Worm (Caenorhabditis elegans) whole organism, L3 larva: ENCODE data around the gene F52C9.5.

Experiments
- R02D3.7 ChIP-seq: fragments of 150-350 bp; optimal IDR thresholded peaks from 2 replicates; lab custom pipeline; 2014; ENCODE audit warnings: missing biosample characterization, missing genetic modification characterization
- ZK546.5 ChIP-seq: sonication (generic microtip); optimal IDR thresholded peaks from 2 replicates; lab custom pipeline; 2017; ENCODE audit warnings: missing biosample characterization, missing genetic modification characterization
- ama-1 ChIP-seq: fragments of 150-350 bp; optimal IDR thresholded peaks from 2 replicates; lab custom pipeline; 2018
- ceh-16 ChIP-seq: sonication (generic microtip); optimal IDR thresholded peaks from 2 replicates; lab custom pipeline; 2017; ENCODE audit warnings: missing biosample characterization, missing genetic modification characterization
- ceh-28 ChIP-seq: fragments of 150-350 bp; optimal IDR thresholded peaks from 2 replicates; lab custom pipeline; 2014; ENCODE audit warnings: missing biosample characterization, missing genetic modification reagents, missing genetic modification characterization
- ceh-9 ChIP-seq: sonication (generic microtip); optimal IDR thresholded peaks from 2 replicates; lab custom pipeline; 2018; ENCODE audit warnings: missing biosample characterization, missing genetic modification characterization
- egl-27 ChIP-seq: sonication (generic microtip); optimal IDR thresholded peaks from 4 replicates; lab custom pipeline; 2017; ENCODE audit warnings: missing biosample characterization, missing genetic modification reagents, missing genetic modification characterization
- egl-5 ChIP-seq: fragments of 150-350 bp; optimal IDR thresholded peaks from 2 replicates; lab custom pipeline; 2017; ENCODE audit warnings: missing biosample characterization, missing genetic modification reagents, missing genetic modification characterization, inconsistent platforms
- elt-1 ChIP-seq: fragments of 150-350 bp; optimal IDR thresholded peaks from 2 replicates; lab custom pipeline; 2014; ENCODE audit warnings: missing biosample characterization, missing genetic modification characterization
- elt-2 ChIP-seq: sonication (generic microtip); optimal IDR thresholded peaks from 2 replicates; lab custom pipeline; 2016; ENCODE audit warnings: missing genetic modification reagents, mild to moderate bottlenecking, missing genetic modification characterization, missing compliant biosample characterization
- elt-3 ChIP-seq, 3 experiments: fragments of 150-350 bp in 1 of 3; sonication (generic microtip) in 2 of 3; optimal IDR thresholded peaks; 2 replicates in 2 of 3; 4 replicates in 1 of 3; lab custom pipeline; 2014 to 2017; ENCODE audit warnings: missing biosample characterization in 3 of 3, missing genetic modification characterization in 3 of 3
- eor-1 ChIP-seq, 2 experiments: fragments of 150-350 bp; optimal IDR thresholded peaks; 2 replicates each; lab custom pipeline; 2014 to 2018; ENCODE audit warnings: missing biosample characterization in 2 of 2, missing genetic modification characterization in 2 of 2
- fkh-2 ChIP-seq: fragments of 150-350 bp; optimal IDR thresholded peaks from 2 replicates; lab custom pipeline; 2014; ENCODE audit warnings: missing biosample characterization, missing genetic modification reagents, missing genetic modification characterization
- fos-1 ChIP-seq: fragments of 150-350 bp; optimal IDR thresholded peaks from 2 replicates; lab custom pipeline; 2014; ENCODE audit warnings: missing biosample characterization, missing genetic modification characterization
- hmg-11 ChIP-seq: sonication (generic microtip); optimal IDR thresholded peaks from 2 replicates; lab custom pipeline; 2016; ENCODE audit warnings: missing genetic modification characterization, missing compliant biosample characterization
- jun-1 ChIP-seq: fragments of 150-350 bp; optimal IDR thresholded peaks from 2 replicates; lab custom pipeline; 2014; ENCODE audit warnings: missing biosample characterization, missing genetic modification reagents, missing genetic modification characterization
- lin-15B ChIP-seq: fragments of 150-350 bp; optimal IDR thresholded peaks from 2 replicates; lab custom pipeline; 2014; ENCODE audit warnings: missing biosample characterization, missing genetic modification characterization
- lin-39 ChIP-seq: fragments of 150-350 bp; optimal IDR thresholded peaks from 2 replicates; lab custom pipeline; 2018; ENCODE audit warnings: missing biosample characterization, missing genetic modification reagents, missing genetic modification characterization
- lsy-12 ChIP-seq: sonication (generic microtip); optimal IDR thresholded peaks from 2 replicates; lab custom pipeline; 2016; ENCODE audit warnings: mild to moderate bottlenecking, missing genetic modification characterization, missing compliant biosample characterization
- mdl-1 ChIP-seq: fragments of 150-350 bp; optimal IDR thresholded peaks from 2 replicates; lab custom pipeline; 2014; ENCODE audit warnings: missing biosample characterization, missing genetic modification characterization
- mml-1 ChIP-seq: fragments of 150-350 bp; sonication (generic microtip); optimal IDR thresholded peaks from 3 replicates; lab custom pipeline; 2014; ENCODE audit warnings: missing biosample characterization, missing genetic modification characterization
- nfya-1 ChIP-seq: sonication (generic microtip); optimal IDR thresholded peaks from 2 replicates; lab custom pipeline; 2017; ENCODE audit warnings: missing genetic modification characterization, mild to moderate bottlenecking, missing compliant biosample characterization, antibody characterized with exemption, moderate library complexity; ENCODE audit not compliant: insufficient read depth
- nhr-11 ChIP-seq: fragments of 150-350 bp; optimal IDR thresholded peaks from 2 replicates; lab custom pipeline; 2014; ENCODE audit warnings: missing biosample characterization, missing genetic modification characterization
- nhr-23 ChIP-seq: fragments of 150-350 bp; optimal IDR thresholded peaks from 2 replicates; lab custom pipeline; 2014; ENCODE audit warnings: missing biosample characterization, missing genetic modification reagents, missing genetic modification characterization
- nhr-25 ChIP-seq: sonication (generic microtip); optimal IDR thresholded peaks from 2 replicates; lab custom pipeline; 2017; ENCODE audit warnings: missing biosample characterization, missing genetic modification characterization
- nhr-28 ChIP-seq: fragments of 150-350 bp; optimal IDR thresholded peaks from 2 replicates; lab custom pipeline; 2014; ENCODE audit warnings: missing biosample characterization, missing genetic modification characterization
- nhr-43 ChIP-seq: sonication (generic microtip); optimal IDR thresholded peaks from 2 replicates; lab custom pipeline; 2016; ENCODE audit warnings: mild to moderate bottlenecking, missing genetic modification characterization, missing compliant biosample characterization; ENCODE audit not compliant: poor library complexity, severe bottlenecking
- nhr-76 ChIP-seq: fragments of 150-350 bp; sonication (generic microtip); optimal IDR thresholded peaks from 5 replicates; lab custom pipeline; 2014; ENCODE audit warnings: missing biosample characterization, missing genetic modification characterization
- nhr-77 ChIP-seq: fragments of 150-350 bp; optimal IDR thresholded peaks from 2 replicates; lab custom pipeline; 2014; ENCODE audit warnings: missing biosample characterization, missing genetic modification characterization
- pha-4 ChIP-seq: fragments of 150-350 bp; optimal IDR thresholded peaks from 2 replicates; lab custom pipeline; 2014; ENCODE audit warnings: missing biosample characterization, missing genetic modification reagents, missing genetic modification characterization
- pqm-1 ChIP-seq: fragments of 150-350 bp; optimal IDR thresholded peaks from 2 replicates; lab custom pipeline; 2017; ENCODE audit warnings: missing biosample characterization, missing genetic modification characterization, inconsistent platforms
- skn-1 ChIP-seq: fragments of 150-350 bp; optimal IDR thresholded peaks from 2 replicates; lab custom pipeline; 2014; ENCODE audit warnings: missing biosample characterization, missing genetic modification characterization
- snpc-4 ChIP-seq: fragments of 150-350 bp; optimal IDR thresholded peaks from 2 replicates; lab custom pipeline; 2014; ENCODE audit warnings: missing biosample characterization, missing genetic modification characterization
- tbx-2 ChIP-seq: sonication (generic microtip); optimal IDR thresholded peaks from 2 replicates; lab custom pipeline; 2016; ENCODE audit warnings: mild to moderate bottlenecking, missing genetic modification characterization, missing compliant biosample characterization
- unc-39 ChIP-seq: sonication (generic microtip); optimal IDR thresholded peaks from 4 replicates; lab custom pipeline; 2017; ENCODE audit warnings: missing biosample characterization, missing genetic modification characterization
- unc-62 ChIP-seq: fragments of 150-350 bp; sonication (generic microtip); optimal IDR thresholded peaks from 4 replicates; lab custom pipeline; 2014; ENCODE audit warnings: missing biosample characterization, missing genetic modification reagents, missing genetic modification characterization
- zag-1 ChIP-seq: fragments of 150-350 bp; optimal IDR thresholded peaks from 2 replicates; lab custom pipeline; 2014; ENCODE audit warnings: missing biosample characterization, missing genetic modification characterization
- ztf-11 ChIP-seq: fragments of 150-350 bp; optimal IDR thresholded peaks from 2 replicates; lab custom pipeline; 2014; ENCODE audit warnings: missing biosample characterization, missing genetic modification characterization
- ztf-4 ChIP-seq: fragments of 150-350 bp; optimal IDR thresholded peaks from 2 replicates; lab custom pipeline; 2014; ENCODE audit warnings: missing biosample characterization, missing genetic modification characterization

Gene F52C9.5

ce11 chrIII:5274250-5274649, 27.8 kb upstream of the F52C9.5 start:
- TF ChIP-seq ama-1 (lab: Kevin White, UChicago): peak; percentile 67
- no peak for TF ChIP-seq R02D3.7 (tag; lab: Kevin White, UChicago)
- TF ChIP-seq lsy-12 (tag; lab: Kevin White, UChicago): no peak
- TF ChIP-seq, all 47 proteins: peak for 1

ce11 chrIII:5274715-5275355, 27.2 kb upstream of the F52C9.5 start, which contains the start of the genes daf-41 and toc-1:
TSS of gene daf-41 (minus strand) at chrIII:5274765.
TSS of gene toc-1 (plus strand) at chrIII:5275251.
- no peak for TF ChIP-seq elt-3 (tag; optimal IDR thresholded peaks at IDR 0.05; lab: Kevin White, UChicago)
- peak; percentile 20 for TF ChIP-seq elt-2 (tag; lab: Kevin White, UChicago)
- TF ChIP-seq nhr-11 (tag; lab: Kevin White, UChicago): no peak
- TF ChIP-seq nhr-76: no peak
- no peak for TF ChIP-seq ceh-16 (tag; lab: Kevin White, UChicago)
- TF ChIP-seq tbx-2 (tag; lab: Kevin White, UChicago): no peak
- TF ChIP-seq skn-1 (tag; lab: Kevin White, UChicago): peak; percentile 58
- TF ChIP-seq pha-4 (tag; lab: Kevin White, UChicago): peak; percentile 55
- TF ChIP-seq snpc-4 (tag; lab: Kevin White, UChicago): peak; percentile 25
- TF ChIP-seq nhr-25 (tag; lab: Kevin White, UChicago): peak; percentile 47
- TF ChIP-seq elt-1 (tag; lab: Kevin White, UChicago): no peak
- TF ChIP-seq eor-1 (tag; optimal IDR thresholded peaks at IDR 0.05; lab: Kevin White, UChicago): no peak
- no peak for TF ChIP-seq ztf-4
- TF ChIP-seq unc-39: no peak
- peak; percentile 63 for TF ChIP-seq lin-15B
- TF ChIP-seq lin-39 (tag; lab: Kevin White, UChicago): peak; percentile 4
- peak; percentile 14 for TF ChIP-seq nhr-23 (tag; lab: Kevin White, UChicago)
- TF ChIP-seq hmg-11 (tag; lab: Kevin White, UChicago): peak; percentile 45
- TF ChIP-seq mdl-1 (tag; lab: Kevin White, UChicago): no peak
- no peak for TF ChIP-seq nhr-28 (tag; lab: Kevin White, UChicago)
- TF ChIP-seq ZK546.5: no peak
- TF ChIP-seq nfya-1 (tag; lab: Kevin White, UChicago): peak; percentile 71
- peak; percentile 24 for TF ChIP-seq ceh-28 (tag; lab: Kevin White, UChicago)
- TF ChIP-seq egl-5 (tag; lab: Kevin White, UChicago): no peak
- TF ChIP-seq zag-1: no peak

ce11 chrIII:5277740-5278139, 24.3 kb upstream of the F52C9.5 start, which contains the start of gene clk-1:
TSS of gene clk-1 (plus strand) at chrIII:5277894.
- TF ChIP-seq fkh-2 (tag; lab: Kevin White, UChicago) (no peak), ceh-16 (tag; lab: Kevin White, UChicago) (no peak), elt-3 (tag; optimal IDR thresholded peaks at IDR 0.05; lab: Kevin White, UChicago) (no peak), ama-1 (lab: Kevin White, UChicago) (peak; percentile 43), mdl-1 (tag; lab: Kevin White, UChicago) (no peak)

ce11 chrIII:5280228-5280627, 21.8 kb upstream of the F52C9.5 start:
- TF ChIP-seq ZK546.5: no peak
- TF ChIP-seq jun-1 (tag; lab: Kevin White, UChicago): no peak
- TF ChIP-seq lin-39 (tag; lab: Kevin White, UChicago): peak; percentile 1
- no peak for TF ChIP-seq ceh-16 (tag; lab: Kevin White, UChicago)
- TF ChIP-seq nhr-25 (tag; lab: Kevin White, UChicago): no peak
- no peak for TF ChIP-seq fos-1 (tag; lab: Kevin White, UChicago)
- no peak for TF ChIP-seq unc-62 (GFP tag; lab: Kevin White, UChicago)
- TF ChIP-seq pha-4 (tag; lab: Kevin White, UChicago): no peak
- TF ChIP-seq nfya-1 (tag; lab: Kevin White, UChicago): peak; percentile 47
- TF ChIP-seq skn-1 (tag; lab: Kevin White, UChicago): no peak
- TF ChIP-seq ztf-4: no peak
- TF ChIP-seq nhr-76: no peak
- no peak for TF ChIP-seq egl-27 (tag; lab: Kevin White, UChicago)
- TF ChIP-seq nhr-43: no peak
- no peak for TF ChIP-seq ceh-28 (tag; lab: Kevin White, UChicago)
- no peak for TF ChIP-seq mdl-1 (tag; lab: Kevin White, UChicago)
- TF ChIP-seq lsy-12 (tag; lab: Kevin White, UChicago): no peak
- TF ChIP-seq R02D3.7 (tag; lab: Kevin White, UChicago): no peak
- no peak for TF ChIP-seq nhr-77 (tag; lab: Kevin White, UChicago)
- TF ChIP-seq hmg-11 (tag; lab: Kevin White, UChicago): peak; percentile 67
- no peak for TF ChIP-seq pqm-1 (tag; lab: Kevin White, UChicago)
- TF ChIP-seq mml-1: no peak
- TF ChIP-seq nhr-28 (tag; lab: Kevin White, UChicago): no peak
- peak; percentile 17 for TF ChIP-seq elt-1 (tag; lab: Kevin White, UChicago)
- no peak for TF ChIP-seq ztf-11 (tag; lab: Kevin White, UChicago)
- TF ChIP-seq nhr-11 (tag; lab: Kevin White, UChicago): no peak
- no peak for TF ChIP-seq ceh-9
